Worm (Caenorhabditis elegans) whole organism, L2 larva: ENCODE measurements around the gene Y43C5A.7.

ENCODE experiments used
- C34F6.9 ChIP-seq: fragments of 150-350 bp; optimal IDR thresholded peaks from 2 replicates; lab custom pipeline; 2014; ENCODE audit warnings: missing biosample characterization, missing genetic modification characterization
- R02D3.7 ChIP-seq: fragments of 150-350 bp; optimal IDR thresholded peaks from 2 replicates; lab custom pipeline; 2014; ENCODE audit warnings: missing biosample characterization, missing genetic modification characterization
- ZK546.5 ChIP-seq: sonication (generic microtip); optimal IDR thresholded peaks from 2 replicates; lab custom pipeline; 2017; ENCODE audit warnings: missing biosample characterization, missing genetic modification characterization
- alr-1 ChIP-seq: fragments of 150-350 bp; optimal IDR thresholded peaks from 2 replicates; lab custom pipeline; 2014; ENCODE audit warnings: missing biosample characterization, missing genetic modification characterization
- aly-2 ChIP-seq: fragments of 150-350 bp; optimal IDR thresholded peaks from 2 replicates; lab custom pipeline; 2014; ENCODE audit warnings: missing biosample characterization, missing genetic modification characterization
- blmp-1 ChIP-seq: sonication (generic microtip); optimal IDR thresholded peaks from 2 replicates; lab custom pipeline; 2017; ENCODE audit warnings: missing genetic modification characterization, mild to moderate bottlenecking, missing compliant biosample characterization, antibody characterized with exemption, moderate library complexity; ENCODE audit not compliant: insufficient read depth
- ceh-82 ChIP-seq: fragments of 150-350 bp; optimal IDR thresholded peaks from 2 replicates; lab custom pipeline; 2014; ENCODE audit warnings: missing biosample characterization, missing genetic modification characterization
- crh-2 ChIP-seq: sonication (generic microtip); optimal IDR thresholded peaks from 2 replicates; lab custom pipeline; 2017; ENCODE audit warnings: missing biosample characterization, missing genetic modification characterization
- egl-27 ChIP-seq: sonication (generic microtip); optimal IDR thresholded peaks from 3 replicates; lab custom pipeline; 2017; ENCODE audit warnings: missing biosample characterization, missing genetic modification reagents, missing genetic modification characterization
- elt-1 ChIP-seq: fragments of 150-350 bp; optimal IDR thresholded peaks from 2 replicates; lab custom pipeline; 2014; ENCODE audit warnings: missing biosample characterization, missing genetic modification characterization
- elt-3 ChIP-seq: sonication (generic microtip); optimal IDR thresholded peaks from 2 replicates; lab custom pipeline; 2017; ENCODE audit warnings: missing biosample characterization, missing genetic modification characterization
- fos-1 ChIP-seq: fragments of 150-350 bp; optimal IDR thresholded peaks from 2 replicates; lab custom pipeline; 2014; ENCODE audit warnings: missing biosample characterization, missing genetic modification characterization
- gmeb-1 ChIP-seq: fragments of 150-350 bp; optimal IDR thresholded peaks from 2 replicates; lab custom pipeline; 2014; ENCODE audit warnings: missing biosample characterization, missing genetic modification characterization
- lin-11 ChIP-seq: fragments of 150-350 bp; sonication (generic microtip); optimal IDR thresholded peaks from 2 replicates; lab custom pipeline; 2014; ENCODE audit warnings: missing biosample characterization, missing genetic modification characterization, inconsistent platforms, mixed read lengths
- lin-13 ChIP-seq: fragments of 150-350 bp; optimal IDR thresholded peaks from 2 replicates; lab custom pipeline; 2014; ENCODE audit warnings: missing biosample characterization, missing genetic modification reagents, missing genetic modification characterization
- lin-39 ChIP-seq: fragments of 150-350 bp; optimal IDR thresholded peaks from 2 replicates; lab custom pipeline; 2014; ENCODE audit warnings: missing biosample characterization, missing genetic modification reagents, missing genetic modification characterization
- lsy-2 ChIP-seq, 2 experiments: fragments of 150-350 bp in 1 of 2; sonication (generic microtip) in 1 of 2; optimal IDR thresholded peaks; 2 replicates each; lab custom pipeline; 2014 to 2017; ENCODE audit warnings: missing biosample characterization in 2 of 2, missing genetic modification characterization in 2 of 2
- mbf-1 ChIP-seq: sonication (generic microtip); optimal IDR thresholded peaks from 2 replicates; lab custom pipeline; 2017; ENCODE audit warnings: missing biosample characterization, missing genetic modification characterization
- nhr-10 ChIP-seq: sonication (generic microtip); optimal IDR thresholded peaks from 2 replicates; lab custom pipeline; 2017; ENCODE audit warnings: missing biosample characterization, missing genetic modification characterization
- nhr-237 ChIP-seq: fragments of 150-350 bp; optimal IDR thresholded peaks from 2 replicates; lab custom pipeline; 2014; ENCODE audit warnings: missing biosample characterization, missing genetic modification characterization
- nhr-6 ChIP-seq: fragments of 150-350 bp; optimal IDR thresholded peaks from 2 replicates; lab custom pipeline; 2014; ENCODE audit warnings: missing biosample characterization, missing genetic modification characterization
- nhr-77 ChIP-seq: fragments of 150-350 bp; optimal IDR thresholded peaks from 2 replicates; lab custom pipeline; 2014; ENCODE audit warnings: missing biosample characterization, missing genetic modification characterization
- sem-4 ChIP-seq: fragments of 150-350 bp; optimal IDR thresholded peaks from 2 replicates; lab custom pipeline; 2014; ENCODE audit warnings: missing biosample characterization, missing genetic modification reagents, missing genetic modification characterization
- sma-3 ChIP-seq: sonication (generic microtip); optimal IDR thresholded peaks from 2 replicates; lab custom pipeline; 2016; ENCODE audit warnings: missing genetic modification reagents, missing genetic modification characterization, missing compliant biosample characterization
- snpc-4 ChIP-seq: fragments of 150-350 bp; optimal IDR thresholded peaks from 2 replicates; lab custom pipeline; 2014; ENCODE audit warnings: missing biosample characterization, missing genetic modification characterization
- unc-39 ChIP-seq: fragments of 150-350 bp; optimal IDR thresholded peaks from 2 replicates; lab custom pipeline; 2014; ENCODE audit warnings: missing biosample characterization, missing genetic modification characterization
- unc-55 ChIP-seq: fragments of 150-350 bp; sonication (generic microtip); optimal IDR thresholded peaks from 3 replicates; lab custom pipeline; 2014; ENCODE audit warnings: missing biosample characterization, missing genetic modification reagents, missing genetic modification characterization
- zag-1 ChIP-seq: fragments of 150-350 bp; optimal IDR thresholded peaks from 2 replicates; lab custom pipeline; 2014; ENCODE audit warnings: missing biosample characterization, missing genetic modification characterization
- ztf-1 ChIP-seq: fragments of 200-800 bp; sonication (Bioruptor generic); conservative IDR thresholded peaks from 2 replicates; pipeline ENCODE4 v1.3.6; 2022; ENCODE audit warnings: missing genetic modification characterization, missing compliant biosample characterization
- ztf-4 ChIP-seq: fragments of 150-350 bp; optimal IDR thresholded peaks from 2 replicates; lab custom pipeline; 2014; ENCODE audit warnings: missing biosample characterization, missing genetic modification characterization

Y43C5A.7 gene

DNA sequence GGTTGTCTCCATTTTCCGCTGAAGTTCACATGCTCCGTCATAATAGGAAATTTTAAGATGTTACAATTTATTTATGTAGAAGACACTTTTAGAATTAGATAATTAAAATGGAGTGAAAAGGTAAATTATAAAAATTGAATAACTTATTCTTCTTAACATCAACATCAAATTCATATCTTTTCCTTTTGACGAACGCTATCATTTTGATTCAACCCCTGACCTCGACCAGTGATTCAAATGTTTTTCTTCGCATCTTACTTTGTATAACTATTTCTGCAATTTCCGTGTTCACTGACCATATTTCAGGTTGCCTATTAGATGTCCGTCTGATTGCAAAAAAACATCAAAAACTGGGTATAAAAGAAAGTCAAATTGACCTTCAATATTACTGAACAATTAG, at the start of gene Y43C5A.7:
TSS of gene Y43C5A.7 (plus strand) at position 301 of the 400 bp plus-strand sequence.
- TF ChIP-seq lin-11 (tag; lab: Kevin White, UChicago) = no peak
- TF ChIP-seq, all 48 proteins: peak for 0

DNA sequence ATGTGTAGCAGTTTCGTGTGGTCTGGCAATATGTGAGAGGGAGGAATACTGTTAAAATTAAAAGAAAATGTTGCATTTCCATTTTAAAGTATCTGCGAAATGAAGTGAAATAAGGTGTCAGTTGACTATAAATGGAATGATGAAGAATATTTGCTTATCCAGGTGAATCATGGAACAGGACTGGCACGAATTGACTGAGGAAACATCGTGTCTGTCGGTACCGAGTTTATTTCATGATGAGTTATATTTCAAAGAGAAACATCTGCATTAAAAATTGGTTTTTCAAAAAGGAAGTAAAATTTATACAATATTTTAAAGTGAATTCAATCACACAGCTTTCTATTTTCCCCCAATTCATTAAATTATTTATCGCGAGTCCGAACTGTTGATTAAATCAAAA, 49.5 kb upstream of the Y43C5A.7 start, which contains the start of gene F01G10.6:
TSS of gene F01G10.6 (minus strand) at position 101 of the 400 bp plus-strand sequence.
- TF ChIP-seq alr-1 (tag; lab: Kevin White, UChicago) = no peak
- no peak for TF ChIP-seq lsy-2 (tag; optimal IDR thresholded peaks at IDR 0.05; lab: Kevin White, UChicago)
- TF ChIP-seq aly-2 (tag; lab: Kevin White, UChicago) = no peak
- TF ChIP-seq lin-39 (tag; lab: Kevin White, UChicago) = no peak
- no peak for TF ChIP-seq crh-2 (tag; lab: Kevin White, UChicago)
- no peak for TF ChIP-seq C34F6.9
- no peak for TF ChIP-seq egl-27
- no peak for TF ChIP-seq sem-4 (tag; lab: Kevin White, UChicago)
- no peak for TF ChIP-seq nhr-10 (tag; lab: Kevin White, UChicago)
- no peak for TF ChIP-seq fos-1
- TF ChIP-seq ztf-4 = no peak

ce11 chrIV:10230971-10231370, 46.1 kb upstream of the Y43C5A.7 start, which contains the start of gene F01G10.5:
Gene F01G10.5, minus strand, starts transcription at chrIV:10231071.
- TF ChIP-seq nhr-6 (tag; lab: Kevin White, UChicago) (no peak), ztf-1 (GFP tag; lab: Robert Waterston, UW) (no peak), nhr-77 (tag; lab: Kevin White, UChicago) (no peak), lin-39 (tag; lab: Kevin White, UChicago) (no peak), unc-39 (no peak), elt-1 (tag; lab: Kevin White, UChicago) (no peak), lin-13 (GFP tag; lab: Kevin White, UChicago) (no peak), zag-1 (tag; lab: Kevin White, UChicago) (no peak), snpc-4 (no peak), mbf-1 (tag; lab: Kevin White, UChicago) (no peak), sma-3 (GFP tag; lab: Kevin White, UChicago) (no peak), alr-1 (tag; lab: Kevin White, UChicago) (no peak)

ce11 chrIV:10232456-10232855, 44.6 kb upstream of the Y43C5A.7 start, which contains the start of gene F01G10.4:
Gene F01G10.4, minus strand, starts transcription at chrIV:10232556.
- TF ChIP-seq elt-3 (tag; lab: Kevin White, UChicago) = no peak
- no peak for TF ChIP-seq gmeb-1 (tag; lab: Kevin White, UChicago)
- no peak for TF ChIP-seq aly-2 (tag; lab: Kevin White, UChicago)

DNA sequence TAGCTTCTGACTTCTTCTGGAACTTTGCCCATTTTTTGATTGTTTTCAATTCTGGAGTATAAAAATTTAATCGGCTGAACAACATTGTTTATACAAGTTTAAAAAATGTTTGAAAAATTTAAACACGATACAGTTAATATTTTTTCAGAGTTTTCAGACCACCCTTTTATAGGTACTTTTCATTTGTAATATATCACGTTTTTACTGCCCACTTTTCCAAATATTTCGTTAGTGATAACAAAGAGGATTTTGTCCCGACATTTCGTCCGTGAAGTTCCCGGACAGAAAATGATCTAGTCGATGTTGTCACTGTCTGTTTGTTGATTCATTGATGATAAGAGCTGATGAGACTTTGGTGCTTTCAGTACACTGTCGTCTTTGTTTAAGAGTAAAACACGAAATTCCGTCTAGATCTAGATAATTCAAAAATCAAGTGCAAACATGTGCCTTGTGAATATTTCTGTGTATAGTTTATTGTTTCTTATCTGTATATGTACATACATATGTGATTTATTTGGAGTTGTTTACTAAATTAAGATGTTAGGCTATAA, 41.7 kb upstream of the Y43C5A.7 start, which contains the start of gene ech-9:
TSS of gene ech-9 (minus strand) at position 51 of the 551 bp plus-strand sequence.
- no peak for TF ChIP-seq ZK546.5 (tag; lab: Kevin White, UChicago)
- TF ChIP-seq fos-1 = peak; percentile 14
- no peak for TF ChIP-seq C34F6.9
- TF ChIP-seq sem-4 (tag; lab: Kevin White, UChicago) = no peak

DNA sequence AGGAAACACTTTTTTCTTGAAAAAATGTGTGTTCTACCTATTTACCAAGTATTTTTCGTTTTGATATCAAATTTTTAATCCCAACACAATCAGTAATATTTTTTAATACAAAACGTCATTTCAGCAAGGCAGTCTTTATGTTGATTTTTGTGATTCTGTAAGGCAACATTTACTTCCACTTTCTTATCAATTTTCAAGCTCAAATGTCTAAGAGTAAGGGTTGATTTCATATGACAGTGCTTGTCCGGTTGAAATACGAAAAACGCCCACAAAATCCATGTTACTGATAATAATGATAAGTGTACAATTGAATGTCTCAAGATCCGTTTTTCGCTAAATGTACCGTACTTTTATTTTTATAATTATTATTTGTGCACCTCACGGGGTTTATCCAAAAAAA, 41.0 kb upstream of the Y43C5A.7 start:
- no peak for TF ChIP-seq R02D3.7 (tag; lab: Kevin White, UChicago)
- TF ChIP-seq blmp-1 (tag; lab: Kevin White, UChicago) = no peak
- no peak for TF ChIP-seq nhr-237 (tag; lab: Kevin White, UChicago)
- peak; percentile 71 for TF ChIP-seq fos-1

DNA sequence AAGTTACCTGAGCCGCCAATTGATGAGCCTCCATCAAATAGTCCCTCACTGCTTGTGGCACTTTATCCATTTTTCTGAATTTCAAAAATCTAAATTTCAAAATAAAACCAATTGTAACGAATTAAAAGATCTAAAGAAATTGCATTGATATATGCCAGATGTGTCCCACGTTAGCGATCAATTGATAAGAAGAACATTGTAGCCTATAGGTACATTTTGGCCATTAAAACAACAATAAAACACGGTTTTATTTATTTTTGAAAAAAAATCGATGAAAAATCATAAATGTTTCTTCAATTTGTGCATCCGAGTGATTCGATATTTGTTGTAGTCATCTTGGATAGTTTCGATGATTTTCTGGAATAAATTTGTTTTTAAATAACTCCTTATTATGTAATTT, 38.0 kb upstream of the Y43C5A.7 start, which contains the start of gene ech-8:
TSS of gene ech-8 (minus strand) at position 132 of the 400 bp plus-strand sequence.
- TF ChIP-seq unc-55 (GFP tag; lab: Kevin White, UChicago) (no peak), crh-2 (tag; lab: Kevin White, UChicago) (peak; percentile 31), sem-4 (tag; lab: Kevin White, UChicago) (no peak), ceh-82 (tag; lab: Kevin White, UChicago) (no peak), fos-1 (peak; percentile 20)
